Worm (Caenorhabditis elegans): ENCODE results near the gene R03H10.7.

The R03H10.7 gene

ce11 chrII:4178838-4179237 lies at the start of gene R03H10.7:
R03H10.7 (minus strand) TSS chrII:4178938.
- no peak for TF ChIP-seq him-1 (tag; optimal IDR thresholded peaks at IDR 0.05)
- no peak for TF ChIP-seq dao-5 (tag; optimal IDR thresholded peaks at IDR 0.05)
- TF ChIP-seq W03F9.2 (tag; optimal IDR thresholded peaks at IDR 0.05): no peak

DNA sequence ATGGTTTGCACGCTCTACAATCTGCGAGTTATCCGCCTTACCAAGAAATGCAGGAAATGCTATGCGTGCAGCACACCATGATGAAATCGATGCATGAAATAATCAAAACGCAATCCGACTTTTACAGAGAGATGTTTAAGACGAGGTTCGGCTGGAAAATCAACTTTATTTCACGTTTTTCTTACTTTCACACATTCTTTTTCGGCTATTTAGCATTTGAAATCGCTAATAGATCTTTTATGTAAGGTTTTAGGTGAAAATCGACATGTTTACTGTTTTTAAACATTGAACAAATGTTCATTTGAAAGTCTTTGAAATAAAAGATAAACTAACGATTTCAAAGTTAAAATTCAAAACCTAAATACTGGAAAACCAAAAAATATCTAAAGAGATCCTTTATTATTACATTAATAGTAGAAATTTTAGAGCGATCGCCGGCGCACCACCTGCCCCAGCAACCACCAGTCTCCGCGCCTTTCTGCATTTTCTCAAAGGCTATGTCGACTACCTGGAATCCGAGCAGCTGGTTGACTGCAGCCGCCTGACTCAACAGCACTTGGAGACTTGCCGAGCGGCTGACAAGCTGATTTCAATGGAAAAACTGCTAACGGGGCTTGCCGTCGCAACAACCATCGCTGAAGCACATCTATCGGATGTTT lies 49.5 kb upstream of the R03H10.7 start:
- TF ChIP-seq W03F9.2 (tag; optimal IDR thresholded peaks at IDR 0.05): no peak
- no peak for TF ChIP-seq him-1 (tag; optimal IDR thresholded peaks at IDR 0.05)
- TF ChIP-seq dao-5 (tag; optimal IDR thresholded peaks at IDR 0.05): no peak

ce11 chrII:4226598-4227096 lies 47.9 kb upstream of the R03H10.7 start, which contains the start of gene C16A11.4:
C16A11.4 (plus strand) TSS chrII:4227046.
- TF ChIP-seq dao-5 (tag; optimal IDR thresholded peaks at IDR 0.05) (no peak), W03F9.2 (tag; optimal IDR thresholded peaks at IDR 0.05) (no peak), him-1 (tag; optimal IDR thresholded peaks at IDR 0.05) (no peak)

DNA sequence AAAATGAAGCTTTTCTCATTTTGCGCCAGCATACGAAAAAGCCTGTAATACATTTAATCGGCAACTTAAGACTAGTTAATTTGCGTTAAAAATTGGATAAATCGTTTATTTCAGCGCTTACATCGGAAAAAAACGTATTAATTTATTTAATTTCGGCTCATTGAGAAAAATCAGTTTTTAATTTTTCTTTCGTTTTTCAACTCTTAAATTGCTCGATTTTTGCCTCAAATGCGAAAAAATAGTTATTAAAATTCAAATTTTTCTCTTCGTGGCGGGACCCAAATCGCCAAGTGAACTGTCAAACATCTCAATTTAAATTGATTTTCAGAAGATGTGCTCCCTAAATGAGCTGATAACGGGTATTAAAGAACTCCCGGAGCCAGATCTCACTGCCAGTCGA lies 44.2 kb upstream of the R03H10.7 start, which contains the start of gene C16A11.5:
Gene C16A11.5 (plus strand): TSS at position 323 of the 400 bp plus-strand sequence.
- TF ChIP-seq him-1 (tag; optimal IDR thresholded peaks at IDR 0.05) (no peak), W03F9.2 (tag; optimal IDR thresholded peaks at IDR 0.05) (no peak), dao-5 (tag; optimal IDR thresholded peaks at IDR 0.05) (no peak)

ce11 chrII:4222469-4222868 lies 43.7 kb upstream of the R03H10.7 start:
- no peak for TF ChIP-seq him-1 (tag; optimal IDR thresholded peaks at IDR 0.05)
- TF ChIP-seq W03F9.2 (tag; optimal IDR thresholded peaks at IDR 0.05): no peak

DNA sequence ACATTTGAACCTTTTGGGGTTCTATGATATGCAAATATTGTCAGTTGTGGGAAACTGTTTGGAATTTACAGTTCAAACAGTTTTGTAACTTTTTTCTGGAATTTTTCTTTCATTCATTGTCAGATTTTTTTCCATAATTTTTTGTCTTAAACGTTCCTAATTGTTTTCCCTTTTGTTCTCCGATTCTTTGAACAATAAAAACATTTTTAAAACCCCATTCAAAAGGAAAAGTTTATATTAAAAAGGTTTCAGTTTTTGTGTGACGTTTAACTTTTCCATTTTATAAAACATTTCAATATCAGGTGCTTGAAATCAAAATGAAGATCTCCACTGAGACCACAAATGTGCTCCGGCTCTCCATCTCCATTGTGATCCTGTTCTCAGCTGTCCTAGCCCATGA lies 40.3 kb upstream of the R03H10.7 start, which contains the start of gene F31D5.1:
Gene F31D5.1 (plus strand): TSS at position 301 of the 400 bp plus-strand sequence.
- TF ChIP-seq W03F9.2 (tag; optimal IDR thresholded peaks at IDR 0.05) (no peak), dao-5 (tag; optimal IDR thresholded peaks at IDR 0.05) (no peak)

- TF ChIP-seq dao-5 (tag; optimal IDR thresholded peaks at IDR 0.05) (no peak), him-1 (tag; optimal IDR thresholded peaks at IDR 0.05) (no peak), W03F9.2 (tag; optimal IDR thresholded peaks at IDR 0.05) (no peak)
These were observed 36.6 kb upstream of the R03H10.7 start, which contains the start of gene F31D5.2 for ce11 chrII:4215318-4215717. F31D5.2 (plus strand) TSS chrII:4215618.

DNA sequence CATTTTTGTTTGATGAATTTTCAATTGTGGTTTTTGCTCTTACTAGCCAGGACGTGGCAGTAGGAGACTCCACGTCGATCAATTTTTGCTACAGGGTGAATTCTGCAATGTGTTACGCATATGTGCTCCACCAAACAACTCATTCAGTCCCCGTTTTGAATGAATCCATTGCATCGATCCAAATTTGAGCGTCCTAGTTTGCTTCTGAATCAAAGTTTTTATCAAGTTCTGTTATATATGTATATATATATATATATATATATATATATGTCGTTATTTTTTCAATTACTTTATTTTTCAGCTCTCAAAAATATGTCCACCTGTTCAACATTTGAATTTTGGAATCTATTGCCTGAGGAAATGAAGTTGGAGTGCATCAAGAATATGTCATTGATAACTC lies 32.4 kb upstream of the R03H10.7 start, which contains the start of gene F31D5.7:
Gene F31D5.7 (plus strand): TSS at position 301 of the 400 bp plus-strand sequence.
- TF ChIP-seq dao-5 (tag; optimal IDR thresholded peaks at IDR 0.05) (no peak), W03F9.2 (tag; optimal IDR thresholded peaks at IDR 0.05) (no peak), him-1 (tag; optimal IDR thresholded peaks at IDR 0.05) (no peak)

- TF ChIP-seq dao-5 (tag; optimal IDR thresholded peaks at IDR 0.05) (no peak), W03F9.2 (tag; optimal IDR thresholded peaks at IDR 0.05) (no peak), him-1 (tag; optimal IDR thresholded peaks at IDR 0.05) (no peak)
These were observed 30.5 kb upstream of the R03H10.7 start, which contains the start of gene F31D5.6 for ce11 chrII:4209071-4209747. F31D5.6 (plus strand) TSS chrII:4209697.

DNA sequence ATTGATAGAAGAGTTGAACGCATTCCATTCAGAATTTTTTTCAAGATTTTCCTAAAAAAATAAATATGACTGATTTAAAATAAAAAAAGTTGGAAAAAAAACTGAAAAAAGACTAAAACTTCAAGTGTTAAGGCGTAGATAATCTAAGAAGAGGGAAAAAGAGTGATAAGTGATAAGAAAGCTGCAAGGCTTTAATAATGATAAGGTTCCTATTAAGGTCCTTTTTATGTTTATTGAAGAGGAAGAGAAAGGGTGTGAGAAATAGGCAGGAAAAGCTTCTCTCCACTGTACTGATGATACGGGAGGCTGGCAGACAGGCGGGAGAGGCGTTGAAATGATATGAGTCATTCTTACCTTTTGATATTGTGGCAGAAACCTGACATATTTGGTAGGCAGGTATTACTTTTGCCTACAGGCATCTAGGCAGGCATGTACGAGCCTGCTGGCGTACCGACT lies 25.0 kb upstream of the R03H10.7 start, which contains the start of gene mth-1:
Gene mth-1 (minus strand): TSS at position 51 of the 456 bp plus-strand sequence.
- TF ChIP-seq dao-5 (tag; optimal IDR thresholded peaks at IDR 0.05): no peak
- TF ChIP-seq W03F9.2 (tag; optimal IDR thresholded peaks at IDR 0.05): no peak
- no peak for TF ChIP-seq him-1 (tag; optimal IDR thresholded peaks at IDR 0.05)

- TF ChIP-seq him-1 (tag; optimal IDR thresholded peaks at IDR 0.05): no peak
- TF ChIP-seq dao-5 (tag; optimal IDR thresholded peaks at IDR 0.05): no peak
- TF ChIP-seq W03F9.2 (tag; optimal IDR thresholded peaks at IDR 0.05): no peak
These were observed 15.4 kb upstream of the R03H10.7 start, which contains the start of gene mth-2 for ce11 chrII:4194127-4194526. mth-2 (minus strand) TSS chrII:4194314.

DNA sequence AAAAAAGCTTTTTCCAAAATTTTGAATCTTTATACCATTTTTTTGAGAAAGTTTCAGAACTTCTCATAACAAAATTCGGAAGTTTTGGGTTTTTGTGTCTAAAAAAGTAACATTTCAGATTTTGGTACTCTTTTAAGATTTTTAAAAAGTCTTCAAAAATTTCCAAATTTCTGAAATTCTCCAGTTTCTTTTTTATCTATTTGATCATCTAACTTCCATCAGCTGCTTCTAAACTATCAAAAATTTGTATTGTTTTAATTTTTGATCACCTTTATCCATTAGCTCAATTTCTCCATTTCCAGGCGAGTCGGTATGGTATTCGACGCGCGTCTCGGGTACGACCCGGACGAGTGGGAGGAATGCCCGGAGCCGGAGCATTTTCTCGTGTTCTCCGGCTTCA lies 7.6 kb upstream of the R03H10.7 start, which contains the start of gene cpna-1:
Gene cpna-1 (plus strand): TSS at position 301 of the 400 bp plus-strand sequence.
- TF ChIP-seq W03F9.2 (tag; optimal IDR thresholded peaks at IDR 0.05): no peak
- TF ChIP-seq him-1 (tag; optimal IDR thresholded peaks at IDR 0.05): no peak
- TF ChIP-seq dao-5 (tag; optimal IDR thresholded peaks at IDR 0.05): no peak

DNA sequence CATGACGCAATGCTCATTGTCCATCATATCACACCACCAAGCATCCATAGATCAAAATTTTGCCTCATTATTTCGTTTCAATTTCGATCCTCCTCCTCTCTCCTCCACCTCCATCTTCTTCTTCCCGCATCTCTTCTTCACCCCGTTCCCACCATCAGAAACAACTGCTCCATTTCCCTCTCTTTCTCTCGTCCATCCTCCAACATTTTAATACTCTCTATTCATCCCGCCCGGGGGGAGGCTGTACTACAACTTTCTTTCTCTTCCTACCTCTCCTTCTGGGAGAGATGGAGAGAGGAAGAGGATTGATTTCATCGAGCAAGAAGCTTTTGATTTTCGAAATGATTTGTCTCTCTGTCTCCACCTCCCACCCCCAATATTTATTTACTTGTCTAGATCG lies 5.2 kb upstream of the R03H10.7 start:
- TF ChIP-seq him-1 (tag; optimal IDR thresholded peaks at IDR 0.05): no peak
- TF ChIP-seq dao-5 (tag; optimal IDR thresholded peaks at IDR 0.05): no peak
- no peak for TF ChIP-seq W03F9.2 (tag; optimal IDR thresholded peaks at IDR 0.05)

DNA sequence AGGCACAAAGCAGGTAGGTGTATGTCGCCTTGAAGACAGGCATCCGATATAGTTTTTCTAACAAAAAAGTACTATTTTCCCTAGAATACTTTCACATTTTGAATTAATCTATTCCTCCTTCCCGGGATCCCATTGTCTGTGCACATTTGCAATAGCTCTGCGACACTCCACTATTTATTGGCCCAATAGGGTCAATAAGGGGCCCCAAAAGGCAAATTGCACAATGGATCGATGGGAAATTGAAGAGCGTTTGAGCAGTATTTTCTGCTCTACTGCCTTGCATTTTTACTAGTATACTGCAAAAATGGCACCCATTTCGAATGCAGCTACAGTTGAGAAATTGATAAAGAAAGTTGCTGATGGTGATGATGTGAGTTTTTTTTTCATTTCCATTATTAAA lies 3.6 kb upstream of the R03H10.7 start, which contains the start of gene R03H10.11:
Gene R03H10.11 (plus strand): TSS at position 301 of the 400 bp plus-strand sequence.
- TF ChIP-seq W03F9.2 (tag; optimal IDR thresholded peaks at IDR 0.05) (no peak), dao-5 (tag; optimal IDR thresholded peaks at IDR 0.05) (no peak), him-1 (tag; optimal IDR thresholded peaks at IDR 0.05) (no peak)

All from whole organism, L4/young adult.